Fruit fly (Drosophila melanogaster) S2 (cell line): ENCODE data around the gene Myo28B1.

Source experiments
- CG8478 ChIP-seq: fragments of >200 bp; optimal IDR thresholded peaks from 2 replicates; lab custom pipeline; 2018
- CTCF ChIP-seq, 2 experiments: fragments of >200 bp; optimal IDR thresholded peaks; 2 replicates each; lab custom pipeline; 2018

- TF ChIP-seq CG8478, result no peak
- TF ChIP-seq CTCF (optimal IDR thresholded peaks at IDR 0.05; lab: Kevin White, UChicago), result no peak
Observed at dm6 chr2L:7632783-7633182, 33.1 kb upstream of the Myo28B1 start.
